Fruit fly (Drosophila melanogaster) ovary, adult (tissue): ENCODE data around the gene CG14298.

Experiments used
- CG17801 ChIP-seq: fragments of 200-800 bp; optimal IDR thresholded peaks from 2 replicates; lab custom pipeline; 2019; ENCODE audit warnings: missing biosample characterization, mild to moderate bottlenecking, missing genetic modification characterization, moderate library complexity; ENCODE audit not compliant: partially characterized antibody

CG14298 gene

dm6 chr3R:18875228-18875627 lies at the start of gene CG14298:
Gene CG14298, plus strand, starts transcription at chr3R:18875528.
- TF ChIP-seq CG17801 (GFP tag; lab: Kevin White, UChicago), result no peak

dm6 chr3R:18849148-18849547 lies 26.2 kb upstream of the CG14298 start, which contains the start of gene Octalpha2R:
Gene Octalpha2R, minus strand, starts transcription at chr3R:18849224.
- TF ChIP-seq CG17801 (GFP tag; lab: Kevin White, UChicago), result no peak

- no peak for TF ChIP-seq CG17801 (GFP tag; lab: Kevin White, UChicago)
These were observed 23.6 kb upstream of the CG14298 start, which contains the start of gene CG31226 for dm6 chr3R:18851698-18852097. Gene CG31226, minus strand, starts transcription at chr3R:18851798.

dm6 chr3R:18895227-18895626 lies 19.9 kb downstream of the CG14298 start:
- TF ChIP-seq CG17801 (GFP tag; lab: Kevin White, UChicago), result no peak

- no peak for TF ChIP-seq CG17801 (GFP tag; lab: Kevin White, UChicago)
These were observed 22.5 kb downstream of the CG14298 start, which contains the start of gene CG14297 for dm6 chr3R:18897821-18898220. Gene CG14297, plus strand, starts transcription at chr3R:18898121.

dm6 chr3R:18899123-18899522 lies 23.8 kb downstream of the CG14298 start, which contains the start of gene Rh2:
Gene Rh2, plus strand, starts transcription at chr3R:18899423.
- TF ChIP-seq CG17801 (GFP tag; lab: Kevin White, UChicago), result no peak

- TF ChIP-seq CG17801 (GFP tag; lab: Kevin White, UChicago), result no peak
These were observed 26.8 kb downstream of the CG14298 start, which contains the start of gene CG14294 for dm6 chr3R:18902164-18902563. Gene CG14294, minus strand, starts transcription at chr3R:18902264.

dm6 chr3R:18902858-18903257 lies 27.5 kb downstream of the CG14298 start, which contains the start of gene CG34284:
Gene CG34284, minus strand, starts transcription at chr3R:18902933.
- TF ChIP-seq CG17801 (GFP tag; lab: Kevin White, UChicago), result peak; percentile 11

dm6 chr3R:18905555-18905920 lies 30.2 kb downstream of the CG14298 start, which contains the start of gene CG14292:
Gene CG14292, minus strand, starts transcription at chr3R:18905655.
- TF ChIP-seq CG17801 (GFP tag; lab: Kevin White, UChicago), result no peak

dm6 chr3R:18905921-18906878 lies 30.9 kb downstream of the CG14298 start, which contains the start of gene EndoA:
Gene EndoA, plus strand, starts transcription at chr3R:18906609.
- peak; percentile 26 for TF ChIP-seq CG17801 (GFP tag; lab: Kevin White, UChicago)

- TF ChIP-seq CG17801 (GFP tag; lab: Kevin White, UChicago), result no peak
These were observed 35.0 kb downstream of the CG14298 start for dm6 chr3R:18910336-18910735.

dm6 chr3R:18910923-18911322 lies 35.6 kb downstream of the CG14298 start:
- no peak for TF ChIP-seq CG17801 (GFP tag; lab: Kevin White, UChicago)

- TF ChIP-seq CG17801 (GFP tag; lab: Kevin White, UChicago), result no peak
These were observed 37.5 kb downstream of the CG14298 start, which contains the start of gene Sgsh for dm6 chr3R:18912782-18913331. Gene Sgsh, minus strand, starts transcription at chr3R:18912922.

- TF ChIP-seq CG17801 (GFP tag; lab: Kevin White, UChicago), result no peak
These were observed 38.7 kb downstream of the CG14298 start for dm6 chr3R:18913856-18914593.
